Fruit fly (Drosophila melanogaster) whole organism, embryonic: ENCODE data around the gene CG9117.

Source experiments
- Abd-B ChIP-seq: fragments of 200-800 bp; sonication (Bioruptor generic); optimal IDR thresholded peaks from 2 replicates; lab custom pipeline; 2018; ENCODE audit warnings: missing biosample characterization, mild to moderate bottlenecking, missing genetic modification characterization, moderate library complexity
- C15 ChIP-seq: fragments of 200-800 bp; sonication (Bioruptor generic); IDR thresholded peaks from 3 replicates; pipeline ENCODE4 v1.3.6; 2022; ENCODE audit warnings: missing biosample characterization, missing genetic modification characterization
- CG10209 ChIP-seq: fragments of 200-800 bp; sonication (Bioruptor generic); optimal IDR thresholded peaks from 3 replicates; lab custom pipeline; 2017; ENCODE audit warnings: missing biosample characterization, mild to moderate bottlenecking, missing genetic modification characterization, missing genetic modification reagents
- CG10543 ChIP-seq: fragments of 200-800 bp; sonication (Bioruptor generic); optimal IDR thresholded peaks from 3 replicates; lab custom pipeline; 2017; ENCODE audit warnings: missing biosample characterization, mild to moderate bottlenecking, missing genetic modification characterization, moderate library complexity
- CG11560 ChIP-seq: fragments of 200-800 bp; sonication (Bioruptor generic); IDR thresholded peaks from 3 replicates; pipeline ENCODE4 v1.3.6; 2022; ENCODE audit warnings: missing biosample characterization, missing genetic modification characterization
- CG12769 ChIP-seq: fragments of 200-800 bp; sonication (Bioruptor generic); optimal IDR thresholded peaks from 2 replicates; lab custom pipeline; 2019; ENCODE audit warnings: missing biosample characterization, mild to moderate bottlenecking, missing genetic modification characterization, moderate library complexity
- CG13624 ChIP-seq: fragments of 200-800 bp; sonication (Bioruptor generic); optimal IDR thresholded peaks from 2 replicates; lab custom pipeline; 2016; ENCODE audit warnings: missing biosample characterization, missing genetic modification characterization
- CG14441 ChIP-seq: fragments of 200-800 bp; sonication (Bioruptor generic); IDR thresholded peaks from 2 replicates; pipeline ENCODE4 v1.3.6; 2022; ENCODE audit warnings: missing biosample characterization, missing genetic modification characterization
- CG1647 ChIP-seq: fragments of 200-800 bp; sonication (Bioruptor generic); optimal IDR thresholded peaks from 3 replicates; lab custom pipeline; 2016; ENCODE audit warnings: missing biosample characterization, missing genetic modification characterization
- CG18599 ChIP-seq: fragments of 200-800 bp; sonication (Bioruptor generic); optimal IDR thresholded peaks from 3 replicates; lab custom pipeline; 2017; ENCODE audit warnings: missing biosample characterization, missing genetic modification characterization, mild to moderate bottlenecking, moderate library complexity, missing genetic modification reagents
- CG31388 ChIP-seq: fragments of 200-800 bp; sonication (Bioruptor generic); optimal IDR thresholded peaks from 2 replicates; lab custom pipeline; 2016; ENCODE audit warnings: missing biosample characterization, missing genetic modification characterization
- CG3163 ChIP-seq: fragments of 200-800 bp; sonication (Bioruptor generic); optimal IDR thresholded peaks from 3 replicates; lab custom pipeline; 2016; ENCODE audit warnings: missing biosample characterization, missing genetic modification characterization
- CG3281 ChIP-seq: fragments of 200-800 bp; sonication (Bioruptor generic); optimal IDR thresholded peaks from 3 replicates; lab custom pipeline; 2017; ENCODE audit warnings: missing biosample characterization, mild to moderate bottlenecking, missing genetic modification characterization
- CG34376 ChIP-seq: fragments of 200-800 bp; sonication (Bioruptor generic); optimal IDR thresholded peaks from 2 replicates; lab custom pipeline; 2018; ENCODE audit warnings: missing biosample characterization, mild to moderate bottlenecking, missing genetic modification characterization
- CG43689 ChIP-seq: fragments of 200-800 bp; sonication (Bioruptor generic); IDR thresholded peaks from 2 replicates; pipeline ENCODE4 v1.3.6; 2022; ENCODE audit warnings: missing biosample characterization, missing genetic modification characterization
- CG4617 ChIP-seq: fragments of 200-800 bp; sonication (Bioruptor generic); optimal IDR thresholded peaks from 3 replicates; lab custom pipeline; 2016; ENCODE audit warnings: missing biosample characterization, missing genetic modification characterization, borderline replicate concordance
- CG6683 ChIP-seq: fragments of 200-800 bp; sonication (Bioruptor generic); optimal IDR thresholded peaks from 2 replicates; lab custom pipeline; 2017; ENCODE audit warnings: missing biosample characterization, mild to moderate bottlenecking, missing genetic modification characterization, missing genetic modification reagents
- CG7271 ChIP-seq: fragments of 200-800 bp; sonication (Bioruptor generic); optimal IDR thresholded peaks from 2 replicates; lab custom pipeline; 2018; ENCODE audit warnings: missing biosample characterization, mild to moderate bottlenecking, missing genetic modification characterization, moderate library complexity
- CG7928 ChIP-seq: fragments of 200-800 bp; sonication (Bioruptor generic); optimal IDR thresholded peaks from 2 replicates; lab custom pipeline; 2017; ENCODE audit warnings: missing biosample characterization, mild to moderate bottlenecking, missing genetic modification characterization
- CG8478 ChIP-seq: fragments of >200 bp; optimal IDR thresholded peaks from 2 replicates; lab custom pipeline; 2018
- CG9215 ChIP-seq: fragments of 200-800 bp; sonication (Bioruptor generic); IDR thresholded peaks from 2 replicates; pipeline ENCODE4 v1.3.6; 2022; ENCODE audit warnings: missing biosample characterization, missing genetic modification characterization
- ERR ChIP-seq: fragments of 200-800 bp; sonication (Bioruptor generic); optimal IDR thresholded peaks from 2 replicates; lab custom pipeline; 2016; ENCODE audit warnings: missing biosample characterization, missing genetic modification characterization
- Hand ChIP-seq: fragments of 200-800 bp; sonication (Bioruptor generic); optimal IDR thresholded peaks from 2 replicates; lab custom pipeline; 2017; ENCODE audit warnings: mild to moderate bottlenecking, missing biosample characterization, missing genetic modification reagents, missing genetic modification characterization
- Hmx ChIP-seq: fragments of 200-800 bp; sonication (Bioruptor generic); optimal IDR thresholded peaks from 2 replicates; lab custom pipeline; 2016; ENCODE audit warnings: missing biosample characterization, missing genetic modification characterization
- Kr ChIP-seq: fragments of 200-800 bp; sonication (Bioruptor generic); optimal IDR thresholded peaks from 2 replicates; lab custom pipeline; 2017; ENCODE audit warnings: missing biosample characterization, mild to moderate bottlenecking, missing genetic modification characterization
- Mrtf ChIP-seq: fragments of 200-800 bp; sonication (Bioruptor generic); IDR thresholded peaks from 3 replicates; pipeline ENCODE4 v1.3.6; 2022; ENCODE audit warnings: missing biosample characterization, missing genetic modification characterization
- Pdp1 ChIP-seq, 2 experiments: fragments of 200-800 bp; sonication (Bioruptor generic); optimal IDR thresholded peaks; 3 replicates each; lab custom pipeline; 2016; ENCODE audit warnings: missing biosample characterization in 2 of 2, missing genetic modification characterization in 2 of 2, mild to moderate bottlenecking in 1 of 2, moderate library complexity in 1 of 2
- Poxn ChIP-seq: fragments of 200-800 bp; sonication (Bioruptor generic); IDR thresholded peaks from 2 replicates; pipeline ENCODE4 v1.3.6; 2022; ENCODE audit warnings: missing biosample characterization, missing genetic modification characterization
- Ptx1 ChIP-seq: fragments of 200-800 bp; sonication (Bioruptor generic); IDR thresholded peaks from 2 replicates; pipeline ENCODE4 v1.3.6; 2022; ENCODE audit warnings: missing biosample characterization, missing genetic modification characterization
- Rfx ChIP-seq: fragments of 200-800 bp; sonication (Bioruptor generic); IDR thresholded peaks from 2 replicates; pipeline ENCODE4 v1.3.6; 2022; ENCODE audit warnings: missing biosample characterization, missing genetic modification characterization
- Taf1 ChIP-seq: fragments of 200-800 bp; sonication (Bioruptor generic); IDR thresholded peaks from 2 replicates; pipeline ENCODE4 v1.3.6; 2022; ENCODE audit warnings: missing biosample characterization, missing genetic modification characterization
- az2 ChIP-seq: fragments of 200-800 bp; sonication (Bioruptor generic); optimal IDR thresholded peaks from 3 replicates; lab custom pipeline; 2016; ENCODE audit warnings: missing biosample characterization, missing genetic modification characterization
- caup ChIP-seq: fragments of 200-800 bp; sonication (Bioruptor generic); optimal IDR thresholded peaks from 3 replicates; lab custom pipeline; 2017; ENCODE audit warnings: missing biosample characterization, mild to moderate bottlenecking, missing genetic modification characterization, moderate library complexity; ENCODE audit not compliant: severe bottlenecking
- chinmo ChIP-seq: fragments of 200-800 bp; sonication (Bioruptor generic); IDR thresholded peaks from 4 replicates; pipeline ENCODE4 v1.3.6; 2022; ENCODE audit warnings: missing biosample characterization, missing genetic modification characterization; ENCODE audit not compliant: partially characterized antibody
- ci ChIP-seq: fragments of 200-800 bp; sonication (Bioruptor generic); IDR thresholded peaks from 3 replicates; pipeline ENCODE4 v1.3.6; 2022; ENCODE audit warnings: missing biosample characterization, missing genetic modification characterization
- corto ChIP-seq: fragments of 200-800 bp; sonication (Bioruptor generic); optimal IDR thresholded peaks from 2 replicates; lab custom pipeline; 2016; ENCODE audit warnings: missing biosample characterization, mild to moderate bottlenecking, missing genetic modification characterization, moderate library complexity
- crp ChIP-seq, 2 experiments: fragments of 200-800 bp; sonication (Bioruptor generic); optimal IDR thresholded peaks; 2 replicates in 1 of 2; 3 replicates in 1 of 2; lab custom pipeline; 2017; ENCODE audit warnings: missing biosample characterization in 2 of 2, missing genetic modification characterization in 2 of 2, mild to moderate bottlenecking in 1 of 2, moderate library complexity in 1 of 2
- gt ChIP-seq: fragments of 200-800 bp; sonication (Bioruptor generic); IDR thresholded peaks from 2 replicates; pipeline ENCODE4 v1.3.6; 2022; ENCODE audit warnings: missing biosample characterization, missing genetic modification characterization
- hb ChIP-seq: fragments of 200-800 bp; sonication (Bioruptor generic); IDR thresholded peaks from 3 replicates; pipeline ENCODE4 v1.3.6; 2022; ENCODE audit warnings: missing biosample characterization, missing genetic modification characterization; ENCODE audit not compliant: partially characterized antibody
- nerfin-1 ChIP-seq: fragments of 200-800 bp; sonication (Bioruptor generic); optimal IDR thresholded peaks from 3 replicates; lab custom pipeline; 2019; ENCODE audit warnings: missing biosample characterization, mild to moderate bottlenecking, missing genetic modification characterization, moderate library complexity
- nom ChIP-seq: fragments of 200-800 bp; sonication (Bioruptor generic); optimal IDR thresholded peaks from 2 replicates; lab custom pipeline; 2017; ENCODE audit warnings: missing biosample characterization, missing genetic modification characterization, mild to moderate bottlenecking, moderate library complexity, missing genetic modification reagents
- phol ChIP-seq: fragments of 200-800 bp; sonication (Bioruptor generic); optimal IDR thresholded peaks from 3 replicates; lab custom pipeline; 2018; ENCODE audit warnings: missing biosample characterization, mild to moderate bottlenecking, missing genetic modification characterization, moderate library complexity
- rib ChIP-seq: fragments of 200-800 bp; sonication (Bioruptor generic); IDR thresholded peaks from 2 replicates; pipeline ENCODE4 v1.3.6; 2022; ENCODE audit warnings: missing biosample characterization, missing genetic modification characterization
- sens-2 ChIP-seq: fragments of 200-800 bp; sonication (Bioruptor generic); IDR thresholded peaks from 2 replicates; pipeline ENCODE4 v1.3.6; 2022; ENCODE audit warnings: missing biosample characterization, missing genetic modification characterization
- stc ChIP-seq: fragments of 200-800 bp; sonication (Bioruptor generic); IDR thresholded peaks from 2 replicates; pipeline ENCODE4 v1.3.6; 2022; ENCODE audit warnings: missing biosample characterization, missing genetic modification characterization
- stwl ChIP-seq: fragments of 200-800 bp; sonication (Bioruptor generic); optimal IDR thresholded peaks from 3 replicates; lab custom pipeline; 2018; ENCODE audit warnings: missing biosample characterization, mild to moderate bottlenecking, missing genetic modification characterization, moderate library complexity
- sug ChIP-seq: fragments of 200-800 bp; optimal IDR thresholded peaks from 2 replicates; lab custom pipeline; 2019; ENCODE audit warnings: missing biosample characterization, mild to moderate bottlenecking, missing genetic modification characterization, moderate library complexity
- tll ChIP-seq, 2 experiments: fragments of 200-800 bp in 1 of 2; fragments of >200 bp in 1 of 2; sonication (Bioruptor generic) in 1 of 2; optimal IDR thresholded peaks; 2 replicates each; lab custom pipeline; 2017 to 2019; ENCODE audit warnings: missing biosample characterization in 2 of 2, missing genetic modification characterization in 2 of 2, mild to moderate bottlenecking in 1 of 2, moderate library complexity in 1 of 2
- toy ChIP-seq: fragments of 200-800 bp; sonication (Bioruptor generic); IDR thresholded peaks from 2 replicates; pipeline ENCODE4 v1.3.6; 2022; ENCODE audit warnings: missing biosample characterization, missing genetic modification characterization
- yki ChIP-seq: fragments of >200 bp; optimal IDR thresholded peaks from 3 replicates; lab custom pipeline; 2018

CG9117 gene

DNA sequence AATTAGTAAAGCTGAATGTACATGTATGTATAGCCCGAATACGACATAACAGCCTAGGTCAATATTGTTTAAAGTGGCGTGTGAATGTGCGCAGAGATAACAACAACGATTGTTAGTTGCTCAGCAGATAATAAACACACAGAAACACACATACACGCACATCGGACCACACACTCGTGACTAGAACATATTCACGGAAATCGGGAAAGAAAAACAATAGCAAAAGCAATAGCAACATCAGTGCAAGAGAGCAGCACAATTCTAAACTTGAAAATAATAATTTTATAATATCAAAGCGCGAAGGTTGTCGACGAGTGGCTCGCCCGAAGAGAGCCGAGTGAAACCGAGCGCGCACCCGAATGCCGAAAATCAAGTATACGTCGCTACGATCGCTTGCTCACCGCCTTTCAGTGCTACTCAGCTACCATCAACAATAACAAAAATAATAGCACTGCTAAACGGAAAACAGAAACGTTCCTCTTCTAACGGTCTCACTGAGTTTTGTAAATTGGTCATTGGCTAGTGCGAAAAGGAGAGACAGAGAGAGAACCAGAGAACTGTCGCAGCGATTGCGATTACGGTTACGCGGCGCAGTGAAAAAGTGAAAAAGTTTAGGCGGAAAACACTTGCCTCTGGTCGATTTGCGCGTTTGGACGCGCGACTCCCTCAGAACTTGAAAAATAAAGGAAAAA, 45.4 kb upstream of the CG9117 start:
- no peak for TF ChIP-seq Ptx1
- no peak for TF ChIP-seq CG13624
- no peak for TF ChIP-seq hb
- no peak for TF ChIP-seq CG7271 (tag; lab: Kevin White, UChicago)
- no peak for TF ChIP-seq Hmx (GFP tag; lab: Kevin White, UChicago)
- TF ChIP-seq Mrtf: no peak
- peak; percentile 25 for TF ChIP-seq CG18599 (GFP tag; lab: Kevin White, UChicago)
- TF ChIP-seq nom (GFP tag; lab: Kevin White, UChicago): no peak
- no peak for TF ChIP-seq crp (GFP tag; optimal IDR thresholded peaks at IDR 0.05; lab: Kevin White, UChicago)
- TF ChIP-seq ci (GFP tag; lab: Robert Waterston, UW): peak; percentile 31; the same call in 1 of the 3 replicates
- TF ChIP-seq Abd-B (GFP tag; lab: Kevin White, UChicago): no peak
- TF ChIP-seq sug (tag; lab: Kevin White, UChicago): peak; percentile 88
- TF ChIP-seq CG7928 (GFP tag; lab: Kevin White, UChicago): no peak
- TF ChIP-seq CG10209 (GFP tag; lab: Kevin White, UChicago): peak; percentile 34
- no peak for TF ChIP-seq ERR
- no peak for TF ChIP-seq CG8478
- no peak for TF ChIP-seq CG9215
- TF ChIP-seq Taf1: no peak
- TF ChIP-seq CG4617 (GFP tag; lab: Kevin White, UChicago): no peak
- no peak for TF ChIP-seq CG6683 (GFP tag; lab: Kevin White, UChicago)
- TF ChIP-seq toy (GFP tag; lab: Robert Waterston, UW): no peak
- TF ChIP-seq chinmo (GFP tag; lab: Robert Waterston, UW): peak; percentile 96; the same call in 3 of the 4 replicates
- no peak for TF ChIP-seq tll (GFP tag; optimal IDR thresholded peaks at IDR 0.05; lab: Kevin White, UChicago)
- TF ChIP-seq Rfx (GFP tag; lab: Robert Waterston, UW): peak; percentile 10; the same call in 1 of the 2 replicates
- peak; percentile 55 for TF ChIP-seq caup (GFP tag; lab: Kevin White, UChicago)
- no peak for TF ChIP-seq sens-2 (GFP tag; lab: Robert Waterston, UW)
- peak; percentile 95 for TF ChIP-seq CG10543 (GFP tag; lab: Kevin White, UChicago)
- TF ChIP-seq stwl (tag; lab: Kevin White, UChicago): no peak
- TF ChIP-seq Poxn (GFP tag; lab: Robert Waterston, UW): no peak
- TF ChIP-seq nerfin-1 (tag; lab: Kevin White, UChicago): no peak
- TF ChIP-seq CG1647 (GFP tag; lab: Kevin White, UChicago): no peak
- no peak for TF ChIP-seq Hand (GFP tag; lab: Kevin White, UChicago)
- TF ChIP-seq CG14441: no peak
- peak; percentile 70 for TF ChIP-seq CG12769 (tag; lab: Kevin White, UChicago)
- TF ChIP-seq CG3281 (GFP tag; lab: Kevin White, UChicago): peak; percentile 32
- no peak for TF ChIP-seq CG11560 (tag; lab: Robert Waterston, UW)
- no peak for TF ChIP-seq CG43689 (GFP tag; lab: Robert Waterston, UW)
- peak; percentile 58 for TF ChIP-seq corto (GFP tag; lab: Kevin White, UChicago)
- no peak for TF ChIP-seq yki (lab: Kevin White, UChicago)
- no peak for TF ChIP-seq CG3163
- TF ChIP-seq CG34376: peak; percentile 95
- peak in 1 of 2 experiments; percentile 70 for TF ChIP-seq Pdp1 (GFP tag; optimal IDR thresholded peaks at IDR 0.05; lab: Kevin White, UChicago)
- no peak for TF ChIP-seq az2 (GFP tag; lab: Kevin White, UChicago)
- TF ChIP-seq C15 (GFP tag; lab: Robert Waterston, UW): no peak
- no peak for TF ChIP-seq phol
- no peak for TF ChIP-seq gt (GFP tag; lab: Robert Waterston, UW)
- TF ChIP-seq Kr: no peak
- no peak for TF ChIP-seq rib
- TF ChIP-seq CG31388 (GFP tag; lab: Kevin White, UChicago): no peak
- no peak for TF ChIP-seq stc (GFP tag; lab: Robert Waterston, UW)
